Worm (Caenorhabditis elegans) whole organism, midembryonic: ENCODE measurements around the gene T25B9.12.

Source experiments
- T22C8.4 ChIP-seq: fragments of 200-800 bp; sonication (Bioruptor generic); IDR thresholded peaks from 2 replicates; pipeline ENCODE4 v1.3.6; 2022; ENCODE audit warnings: missing genetic modification characterization, missing compliant biosample characterization
- cog-1 ChIP-seq: sonication (generic microtip); optimal IDR thresholded peaks from 2 replicates; lab custom pipeline; 2016; ENCODE audit warnings: missing genetic modification characterization, missing compliant biosample characterization
- flt-1 ChIP-seq: fragments of 200-800 bp; sonication (Bioruptor generic); IDR thresholded peaks from 2 replicates; pipeline ENCODE4 v1.3.6; 2022; ENCODE audit warnings: missing genetic modification characterization, missing compliant biosample characterization
- klf-2 ChIP-seq: fragments of 200-800 bp; sonication (Bioruptor generic); conservative IDR thresholded peaks from 2 replicates; pipeline ENCODE4 v1.3.6; 2022; ENCODE audit warnings: missing genetic modification reagents, missing genetic modification characterization, missing compliant biosample characterization
- med-1 ChIP-seq: sonication (generic microtip); optimal IDR thresholded peaks from 2 replicates; lab custom pipeline; 2017; ENCODE audit warnings: missing genetic modification characterization, mild to moderate bottlenecking, missing compliant biosample characterization, antibody characterized with exemption, missing genetic modification reagents; ENCODE audit not compliant: insufficient read depth
- ref-1 ChIP-seq: fragments of 200-800 bp; sonication (Bioruptor generic); conservative IDR thresholded peaks from 2 replicates; pipeline ENCODE4 v1.3.6; 2022; ENCODE audit warnings: missing genetic modification reagents, missing genetic modification characterization, missing compliant biosample characterization
- tab-1 ChIP-seq: fragments of 200-800 bp; sonication (Bioruptor generic); IDR thresholded peaks from 2 replicates; pipeline ENCODE4 v1.3.6; 2022; ENCODE audit warnings: missing genetic modification characterization, missing compliant biosample characterization
- ztf-23 ChIP-seq: fragments of 200-800 bp; sonication (Bioruptor generic); IDR thresholded peaks from 2 replicates; pipeline ENCODE4 v1.3.6; 2022; ENCODE audit warnings: missing genetic modification reagents, missing genetic modification characterization, missing compliant biosample characterization
- ztf-29 ChIP-seq: fragments of 200-800 bp; sonication (Bioruptor generic); IDR thresholded peaks from 2 replicates; pipeline ENCODE4 v1.3.6; 2022; ENCODE audit warnings: missing genetic modification reagents, missing genetic modification characterization, missing compliant biosample characterization

T25B9.12 gene

DNA sequence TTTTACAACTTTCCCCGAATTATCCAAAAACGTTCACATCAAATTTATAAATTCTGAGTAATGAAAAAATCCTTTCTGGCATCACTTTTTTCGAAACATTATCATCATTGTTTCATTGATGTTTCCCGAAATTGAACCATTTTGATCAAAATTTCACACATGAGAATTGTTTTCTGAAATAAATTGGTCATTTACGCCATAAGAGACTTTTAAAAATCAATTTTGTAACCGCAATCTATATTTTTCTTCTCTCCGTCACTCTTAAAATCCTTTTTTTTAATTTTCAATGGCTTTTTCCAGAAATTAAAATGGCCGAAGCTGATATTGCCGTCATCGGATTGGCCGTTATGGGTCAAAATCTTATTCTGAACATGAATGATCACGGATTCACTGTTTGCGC is 4.2 kb downstream of the T25B9.12 start, which contains the start of gene T25B9.9:
TSS of gene T25B9.9 (plus strand) at position 301 of the 400 bp plus-strand sequence.
- TF ChIP-seq cog-1 = no peak
- TF ChIP-seq ztf-23 (GFP tag; lab: Robert Waterston, UW) = no peak
- TF ChIP-seq ztf-29 (GFP tag; lab: Robert Waterston, UW) = no peak

DNA sequence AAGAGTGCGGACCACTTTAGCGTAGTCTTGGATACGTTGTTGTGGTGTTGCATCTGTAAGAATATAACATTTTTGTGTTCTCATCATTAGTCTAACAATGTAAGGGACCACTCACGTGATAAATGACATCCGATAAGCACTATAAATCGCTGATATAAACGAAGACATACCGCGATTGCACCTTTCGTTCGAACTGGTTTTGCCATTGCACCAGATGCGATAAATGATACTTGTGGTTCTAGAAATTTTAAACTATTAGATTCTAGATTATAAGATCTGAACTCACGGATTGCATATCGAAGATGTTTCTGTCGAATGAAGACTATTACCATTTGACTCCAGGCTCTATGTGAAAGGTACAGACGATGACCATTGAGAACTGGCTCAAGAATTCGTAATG is 6.1 kb downstream of the T25B9.12 start:
- TF ChIP-seq ztf-29 (GFP tag; lab: Robert Waterston, UW) = no peak
- TF ChIP-seq ref-1 = no peak
- no peak for TF ChIP-seq ztf-23 (GFP tag; lab: Robert Waterston, UW)
- TF ChIP-seq cog-1 = no peak
- TF ChIP-seq T22C8.4 (GFP tag; lab: Robert Waterston, UW) = no peak
- TF ChIP-seq tab-1 (GFP tag; lab: Robert Waterston, UW) = no peak
- no peak for TF ChIP-seq med-1
- no peak for TF ChIP-seq klf-2
- TF ChIP-seq flt-1 (GFP tag; lab: Robert Waterston, UW) = no peak

DNA sequence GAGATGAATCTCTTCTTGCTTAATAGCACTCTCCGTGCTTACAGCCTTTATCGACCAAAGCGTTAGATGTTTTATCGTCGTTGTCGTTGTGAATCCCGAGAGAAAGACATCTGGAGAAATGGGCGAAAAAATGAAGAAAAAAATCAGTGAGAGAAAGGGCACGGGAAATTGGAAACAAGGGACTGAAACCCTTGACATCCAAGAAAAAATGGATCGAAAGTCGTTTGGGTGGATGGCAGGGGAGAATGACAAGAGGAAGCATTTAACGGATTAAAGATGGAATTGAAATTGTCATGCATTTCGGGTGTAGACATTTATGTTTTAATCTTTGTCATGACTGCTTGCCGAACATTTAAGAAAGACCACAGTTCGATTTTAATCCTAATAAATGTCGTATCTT is 8.7 kb downstream of the T25B9.12 start, which contains the start of gene inpp-1:
TSS of gene inpp-1 (minus strand) at position 101 of the 400 bp plus-strand sequence.
- TF ChIP-seq T22C8.4 (GFP tag; lab: Robert Waterston, UW) (no peak), klf-2 (no peak), cog-1 (no peak), tab-1 (GFP tag; lab: Robert Waterston, UW) (no peak), ztf-23 (GFP tag; lab: Robert Waterston, UW) (no peak), flt-1 (GFP tag; lab: Robert Waterston, UW) (no peak), ref-1 (no peak), ztf-29 (GFP tag; lab: Robert Waterston, UW) (no peak), med-1 (no peak)

DNA sequence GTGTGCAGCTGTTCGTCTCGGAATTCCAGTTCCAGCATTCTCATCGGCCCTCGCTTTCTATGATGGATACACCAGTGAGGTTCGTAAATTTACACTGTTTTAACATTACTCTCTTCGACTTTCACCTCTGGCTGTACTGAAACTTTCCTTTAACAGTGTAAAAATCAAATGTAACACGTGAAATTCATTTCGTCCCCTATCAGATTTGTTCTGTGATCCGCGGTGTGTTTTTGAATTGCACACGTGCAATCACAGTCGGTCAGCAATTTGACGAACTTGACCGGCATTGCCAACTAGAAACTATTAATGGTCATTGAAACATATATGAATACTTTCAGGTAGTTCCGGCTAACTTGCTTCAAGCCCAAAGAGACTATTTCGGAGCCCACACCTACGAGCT is 11.9 kb downstream of the T25B9.12 start:
- TF ChIP-seq klf-2 (no peak), tab-1 (GFP tag; lab: Robert Waterston, UW) (no peak), ztf-23 (GFP tag; lab: Robert Waterston, UW) (no peak), flt-1 (GFP tag; lab: Robert Waterston, UW) (no peak), T22C8.4 (GFP tag; lab: Robert Waterston, UW) (no peak), ztf-29 (GFP tag; lab: Robert Waterston, UW) (no peak), ref-1 (no peak), med-1 (no peak)

DNA sequence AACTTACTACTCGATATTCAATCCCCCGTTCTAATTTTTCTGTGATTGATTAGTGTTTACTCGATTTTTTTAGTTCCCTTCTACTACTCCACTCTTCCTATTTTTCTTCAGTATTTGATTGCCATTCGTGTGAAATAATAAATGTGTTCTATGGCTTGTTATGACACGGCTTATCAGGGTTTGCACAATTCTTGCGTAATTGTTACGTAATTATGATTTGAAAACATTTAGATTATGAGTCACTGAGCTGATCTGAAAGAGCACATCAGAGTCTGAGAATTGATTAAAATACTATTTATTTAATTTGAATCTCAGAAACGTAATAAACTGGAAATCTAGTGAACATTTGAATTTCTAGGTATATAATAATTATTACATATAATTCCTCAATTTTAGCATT is 12.4 kb downstream of the T25B9.12 start:
- TF ChIP-seq tab-1 (GFP tag; lab: Robert Waterston, UW) (no peak), ztf-23 (GFP tag; lab: Robert Waterston, UW) (no peak), ref-1 (no peak), med-1 (no peak), ztf-29 (GFP tag; lab: Robert Waterston, UW) (no peak), flt-1 (GFP tag; lab: Robert Waterston, UW) (no peak), klf-2 (no peak), T22C8.4 (GFP tag; lab: Robert Waterston, UW) (no peak), cog-1 (no peak)

DNA sequence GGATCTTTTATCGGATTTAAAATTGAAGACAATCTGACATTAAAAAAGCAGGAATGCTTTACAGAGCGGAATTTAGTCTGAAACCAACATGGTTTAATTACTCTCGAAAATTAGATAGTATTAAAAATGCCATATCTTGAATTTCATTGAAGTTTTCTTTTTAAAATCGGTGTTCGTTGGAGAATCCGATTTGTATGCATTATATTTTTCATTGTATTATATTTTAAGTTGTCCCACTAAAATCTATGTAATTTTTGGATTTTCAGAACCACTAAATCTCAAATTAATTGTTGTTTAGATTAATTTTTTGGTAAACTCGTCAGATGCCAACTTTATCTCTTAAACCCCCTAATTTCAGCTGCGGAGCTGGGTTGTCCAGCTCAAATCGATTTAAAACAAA is 13.4 kb downstream of the T25B9.12 start:
- TF ChIP-seq klf-2 (no peak), ztf-23 (GFP tag; lab: Robert Waterston, UW) (no peak), cog-1 (no peak), tab-1 (GFP tag; lab: Robert Waterston, UW) (no peak), flt-1 (GFP tag; lab: Robert Waterston, UW) (no peak), ztf-29 (GFP tag; lab: Robert Waterston, UW) (no peak), T22C8.4 (GFP tag; lab: Robert Waterston, UW) (no peak), ref-1 (no peak), med-1 (no peak)

DNA sequence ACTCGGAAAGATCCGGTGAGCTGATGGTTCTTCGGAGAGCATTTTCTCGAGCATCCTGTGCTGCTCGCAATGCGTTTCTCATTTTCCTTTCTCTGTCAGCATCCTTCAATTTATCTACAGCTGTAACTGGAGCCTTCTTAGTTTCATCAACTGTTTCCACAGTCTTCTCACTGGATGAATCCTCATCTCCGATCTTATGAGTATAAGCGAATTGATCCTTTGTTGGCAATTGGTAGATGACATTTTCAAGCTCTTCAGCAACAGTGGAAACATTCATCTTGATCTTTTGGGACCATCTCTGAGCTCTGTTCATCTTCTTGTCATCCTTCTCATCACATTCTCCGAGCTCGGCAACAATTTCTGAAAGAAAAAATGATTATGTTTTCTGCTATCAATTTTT is 14.2 kb downstream of the T25B9.12 start:
- TF ChIP-seq cog-1 = no peak
- no peak for TF ChIP-seq T22C8.4 (GFP tag; lab: Robert Waterston, UW)
- no peak for TF ChIP-seq klf-2
- TF ChIP-seq tab-1 (GFP tag; lab: Robert Waterston, UW) = no peak
- no peak for TF ChIP-seq ztf-29 (GFP tag; lab: Robert Waterston, UW)
- TF ChIP-seq ztf-23 (GFP tag; lab: Robert Waterston, UW) = no peak
- no peak for TF ChIP-seq med-1
- TF ChIP-seq flt-1 (GFP tag; lab: Robert Waterston, UW) = no peak
- TF ChIP-seq ref-1 = no peak

DNA sequence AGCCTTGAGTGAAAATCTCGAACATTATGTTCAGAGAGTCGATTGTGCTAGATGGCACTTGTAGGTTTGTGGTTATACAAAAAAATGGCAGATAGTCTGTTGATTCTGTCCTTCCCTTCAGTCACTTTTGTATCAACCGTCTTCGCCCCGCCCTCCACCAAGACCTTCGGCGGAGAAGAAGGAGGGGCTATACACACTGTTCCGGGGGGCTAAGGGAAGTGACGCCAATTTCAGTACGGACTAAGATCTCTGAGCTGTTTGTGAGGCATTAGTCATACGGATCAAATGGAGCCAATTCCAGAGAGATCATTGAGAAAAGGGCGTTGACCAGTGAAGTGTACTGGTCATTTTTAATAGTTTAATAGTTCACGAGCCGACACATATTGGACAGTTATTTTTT is 15.4 kb downstream of the T25B9.12 start, which contains the start of gene swt-3:
TSS of gene swt-3 (minus strand) at position 101 of the 400 bp plus-strand sequence.
- TF ChIP-seq ztf-29 (GFP tag; lab: Robert Waterston, UW) (no peak), flt-1 (GFP tag; lab: Robert Waterston, UW) (no peak), T22C8.4 (GFP tag; lab: Robert Waterston, UW) (no peak), med-1 (no peak), ztf-23 (GFP tag; lab: Robert Waterston, UW) (no peak)

DNA sequence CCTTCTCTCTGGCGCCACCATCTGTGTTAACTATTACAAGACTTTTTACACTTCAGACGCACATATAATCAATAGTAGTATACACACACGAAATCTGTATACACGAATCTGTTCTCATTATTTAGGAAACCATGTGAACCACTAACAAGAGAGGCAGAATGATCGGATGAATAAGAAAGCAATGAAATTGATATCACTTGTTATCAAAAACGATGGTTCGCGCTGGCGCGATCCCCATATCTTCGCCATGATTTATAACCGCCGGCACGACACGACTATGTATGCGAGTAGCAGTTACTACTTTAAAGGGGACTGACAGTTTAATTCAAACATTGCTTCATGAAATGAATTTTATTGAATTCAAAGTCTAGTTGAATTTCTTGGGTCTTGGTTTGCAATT is 16.2 kb downstream of the T25B9.12 start:
- no peak for TF ChIP-seq cog-1
- no peak for TF ChIP-seq klf-2
- no peak for TF ChIP-seq flt-1 (GFP tag; lab: Robert Waterston, UW)
- TF ChIP-seq med-1 = no peak
- no peak for TF ChIP-seq T22C8.4 (GFP tag; lab: Robert Waterston, UW)
- TF ChIP-seq ztf-29 (GFP tag; lab: Robert Waterston, UW) = no peak
- TF ChIP-seq ztf-23 (GFP tag; lab: Robert Waterston, UW) = no peak
- TF ChIP-seq tab-1 (GFP tag; lab: Robert Waterston, UW) = no peak
- TF ChIP-seq ref-1 = no peak

DNA sequence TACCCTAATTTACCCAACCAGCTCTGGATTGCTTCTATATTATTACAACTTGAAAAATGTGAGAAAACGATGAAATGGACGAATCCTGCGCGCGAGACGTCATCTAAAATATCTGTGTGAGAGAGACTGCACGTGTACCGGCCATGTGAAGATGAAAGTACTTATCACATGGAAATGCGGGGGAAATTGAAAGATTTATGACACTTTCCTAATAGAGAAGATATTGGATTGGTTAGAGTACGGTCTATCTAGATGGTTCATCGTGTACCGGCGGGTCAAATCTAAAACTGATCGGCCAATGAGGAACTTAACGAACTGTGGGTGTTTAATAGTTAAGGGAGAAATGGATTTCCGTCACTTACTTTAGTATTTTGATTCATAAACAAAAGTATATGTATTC is 16.9 kb downstream of the T25B9.12 start:
- TF ChIP-seq tab-1 (GFP tag; lab: Robert Waterston, UW) (no peak), T22C8.4 (GFP tag; lab: Robert Waterston, UW) (no peak), klf-2 (no peak), ref-1 (no peak), ztf-29 (GFP tag; lab: Robert Waterston, UW) (no peak), cog-1 (no peak), med-1 (no peak), flt-1 (GFP tag; lab: Robert Waterston, UW) (no peak)

DNA sequence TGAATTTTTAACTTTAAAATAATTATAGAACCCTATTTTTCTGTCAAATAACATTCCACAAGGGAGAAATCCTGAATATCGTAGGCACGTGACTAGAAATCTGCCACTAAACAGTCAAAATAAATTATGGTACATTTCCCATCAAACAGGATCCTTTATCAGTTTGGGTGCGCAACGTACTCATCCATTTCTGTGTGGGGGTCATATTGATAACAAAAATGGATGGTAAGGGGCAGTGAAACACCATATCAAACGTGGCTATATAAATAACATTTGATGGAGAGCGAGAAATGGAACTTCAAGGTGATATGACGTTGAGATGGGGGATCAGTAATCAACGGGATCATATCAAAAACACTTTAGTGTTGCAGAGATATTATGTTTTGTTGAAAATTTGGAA is 18.9 kb downstream of the T25B9.12 start:
- TF ChIP-seq cog-1 = no peak
- no peak for TF ChIP-seq tab-1 (GFP tag; lab: Robert Waterston, UW)
- no peak for TF ChIP-seq klf-2
- no peak for TF ChIP-seq ztf-29 (GFP tag; lab: Robert Waterston, UW)
- no peak for TF ChIP-seq flt-1 (GFP tag; lab: Robert Waterston, UW)
- TF ChIP-seq ztf-23 (GFP tag; lab: Robert Waterston, UW) = no peak
- no peak for TF ChIP-seq T22C8.4 (GFP tag; lab: Robert Waterston, UW)
- TF ChIP-seq med-1 = no peak
